Fruit fly (Drosophila melanogaster) whole organism, embryonic: Measurements from ENCODE around the gene CG6142.

Experiments used
- Antp ChIP-seq: fragments of 200-800 bp; sonication (Bioruptor generic); optimal IDR thresholded peaks from 3 replicates; lab custom pipeline; 2016; ENCODE audit warnings: missing biosample characterization, missing genetic modification characterization
- Atf3 ChIP-seq: fragments of 200-800 bp; sonication (Bioruptor generic); optimal IDR thresholded peaks from 3 replicates; lab custom pipeline; 2016; ENCODE audit warnings: missing biosample characterization, missing genetic modification characterization
- Bgb ChIP-seq: fragments of 200-800 bp; sonication (Bioruptor generic); IDR thresholded peaks from 2 replicates; pipeline ENCODE4 v1.3.6; 2022; ENCODE audit warnings: missing biosample characterization, missing genetic modification characterization; ENCODE audit not compliant: partially characterized antibody
- C15 ChIP-seq: fragments of 200-800 bp; sonication (Bioruptor generic); IDR thresholded peaks from 3 replicates; pipeline ENCODE4 v1.3.6; 2022; ENCODE audit warnings: missing biosample characterization, missing genetic modification characterization
- CG10543 ChIP-seq: fragments of 200-800 bp; sonication (Bioruptor generic); optimal IDR thresholded peaks from 3 replicates; lab custom pipeline; 2017; ENCODE audit warnings: missing biosample characterization, mild to moderate bottlenecking, missing genetic modification characterization, moderate library complexity
- CG1233 ChIP-seq: fragments of 200-800 bp; sonication (Bioruptor generic); optimal IDR thresholded peaks from 4 replicates; lab custom pipeline; 2018; ENCODE audit warnings: missing biosample characterization, mild to moderate bottlenecking, missing genetic modification characterization
- CG14441 ChIP-seq: fragments of 200-800 bp; sonication (Bioruptor generic); IDR thresholded peaks from 2 replicates; pipeline ENCODE4 v1.3.6; 2022; ENCODE audit warnings: missing biosample characterization, missing genetic modification characterization
- CG1647 ChIP-seq: fragments of 200-800 bp; sonication (Bioruptor generic); optimal IDR thresholded peaks from 3 replicates; lab custom pipeline; 2016; ENCODE audit warnings: missing biosample characterization, missing genetic modification characterization
- CG17359 ChIP-seq: fragments of 200-800 bp; sonication (Bioruptor generic); optimal IDR thresholded peaks from 3 replicates; lab custom pipeline; 2018; ENCODE audit warnings: missing biosample characterization, mild to moderate bottlenecking, missing genetic modification characterization, moderate library complexity
- CG18599 ChIP-seq: fragments of 200-800 bp; sonication (Bioruptor generic); optimal IDR thresholded peaks from 3 replicates; lab custom pipeline; 2017; ENCODE audit warnings: missing biosample characterization, missing genetic modification characterization, mild to moderate bottlenecking, moderate library complexity, missing genetic modification reagents
- CG30431 ChIP-seq: fragments of 200-800 bp; sonication (Bioruptor generic); optimal IDR thresholded peaks from 2 replicates; lab custom pipeline; 2017; ENCODE audit warnings: missing biosample characterization, missing genetic modification characterization
- CG32767 ChIP-seq: fragments of 200-800 bp; sonication (Bioruptor generic); IDR thresholded peaks from 2 replicates; pipeline ENCODE4 v1.3.6; 2022; ENCODE audit warnings: missing biosample characterization, missing genetic modification characterization
- CG33213 ChIP-seq: fragments of 200-800 bp; sonication (Bioruptor generic); optimal IDR thresholded peaks from 3 replicates; lab custom pipeline; 2016; ENCODE audit warnings: missing biosample characterization, missing genetic modification characterization
- CG42726 ChIP-seq: fragments of 200-800 bp; sonication (Bioruptor generic); IDR thresholded peaks from 2 replicates; pipeline ENCODE4 v1.3.6; 2022; ENCODE audit warnings: missing biosample characterization, missing genetic modification characterization; ENCODE audit not compliant: partially characterized antibody
- CG4617 ChIP-seq: fragments of 200-800 bp; sonication (Bioruptor generic); optimal IDR thresholded peaks from 3 replicates; lab custom pipeline; 2016; ENCODE audit warnings: missing biosample characterization, missing genetic modification characterization, borderline replicate concordance
- CG6175 ChIP-seq: fragments of 200-800 bp; sonication (Bioruptor generic); IDR thresholded peaks from 3 replicates; pipeline ENCODE4 v1.3.6; 2022; ENCODE audit warnings: missing biosample characterization, missing genetic modification characterization
- CG7745 ChIP-seq: fragments of 200-800 bp; sonication (Bioruptor generic); optimal IDR thresholded peaks from 2 replicates; lab custom pipeline; 2018; ENCODE audit warnings: missing biosample characterization, mild to moderate bottlenecking, missing genetic modification characterization, moderate library complexity
- CG8089 ChIP-seq: fragments of 200-800 bp; sonication (Bioruptor generic); optimal IDR thresholded peaks from 3 replicates; lab custom pipeline; 2016; ENCODE audit warnings: missing biosample characterization, missing genetic modification characterization
- CG8388 ChIP-seq: fragments of 200-800 bp; sonication (Bioruptor generic); optimal IDR thresholded peaks from 2 replicates; lab custom pipeline; 2019; ENCODE audit warnings: missing biosample characterization, mild to moderate bottlenecking, missing genetic modification characterization, moderate library complexity
- CG8924 ChIP-seq: fragments of 200-800 bp; optimal IDR thresholded peaks from 3 replicates; lab custom pipeline; 2019; ENCODE audit warnings: missing biosample characterization, mild to moderate bottlenecking, missing genetic modification characterization, moderate library complexity
- CTCF ChIP-seq: fragments of 200-800 bp; sonication (Bioruptor generic); optimal IDR thresholded peaks from 2 replicates; lab custom pipeline; 2017; ENCODE audit warnings: missing biosample characterization, mild to moderate bottlenecking, missing genetic modification characterization, moderate library complexity
- E2f2 ChIP-seq: fragments of 200-800 bp; sonication (Bioruptor generic); IDR thresholded peaks from 2 replicates; pipeline ENCODE4 v1.3.6; 2022; ENCODE audit warnings: missing biosample characterization, missing genetic modification characterization
- Fer1 ChIP-seq: fragments of 200-800 bp; sonication (Bioruptor generic); optimal IDR thresholded peaks from 2 replicates; lab custom pipeline; 2017; ENCODE audit warnings: missing biosample characterization, mild to moderate bottlenecking, missing genetic modification characterization
- Fer2 ChIP-seq: fragments of 200-800 bp; sonication (Bioruptor generic); optimal IDR thresholded peaks from 2 replicates; lab custom pipeline; 2018; ENCODE audit warnings: missing biosample characterization, mild to moderate bottlenecking, missing genetic modification characterization, moderate library complexity
- HHEX ChIP-seq: fragments of 200-800 bp; sonication (Bioruptor generic); optimal IDR thresholded peaks from 3 replicates; lab custom pipeline; 2017; ENCODE audit warnings: missing biosample characterization, mild to moderate bottlenecking, missing genetic modification characterization, missing genetic modification reagents
- Hmr ChIP-seq: fragments of 200-800 bp; sonication (Bioruptor generic); optimal IDR thresholded peaks from 3 replicates; lab custom pipeline; 2017; ENCODE audit warnings: mild to moderate bottlenecking, missing biosample characterization, missing genetic modification reagents, missing genetic modification characterization
- Lhr ChIP-seq: fragments of 200-800 bp; sonication (Bioruptor generic); optimal IDR thresholded peaks from 3 replicates; lab custom pipeline; 2017; ENCODE audit warnings: mild to moderate bottlenecking, missing biosample characterization, missing genetic modification reagents, missing genetic modification characterization
- Sry-δ ChIP-seq: fragments of 200-800 bp; sonication (Bioruptor generic); optimal IDR thresholded peaks from 2 replicates; lab custom pipeline; 2016; ENCODE audit warnings: missing biosample characterization, missing genetic modification characterization
- bowl ChIP-seq: fragments of 200-800 bp; sonication (Bioruptor generic); IDR thresholded peaks from 2 replicates; pipeline ENCODE4 v1.3.6; 2022; ENCODE audit warnings: missing biosample characterization, missing genetic modification characterization
- br ChIP-seq: fragments of >200 bp; optimal IDR thresholded peaks from 2 replicates; lab custom pipeline; 2017
- bsh ChIP-seq, 2 experiments: fragments of 200-800 bp; sonication (Bioruptor generic); optimal IDR thresholded peaks; 2 replicates each; lab custom pipeline; 2017 to 2018; ENCODE audit warnings: mild to moderate bottlenecking in 2 of 2, missing biosample characterization in 2 of 2, missing genetic modification characterization in 2 of 2, moderate library complexity in 1 of 2
- chinmo ChIP-seq: fragments of 200-800 bp; sonication (Bioruptor generic); IDR thresholded peaks from 4 replicates; pipeline ENCODE4 v1.3.6; 2022; ENCODE audit warnings: missing biosample characterization, missing genetic modification characterization; ENCODE audit not compliant: partially characterized antibody
- corto ChIP-seq: fragments of 200-800 bp; sonication (Bioruptor generic); optimal IDR thresholded peaks from 2 replicates; lab custom pipeline; 2016; ENCODE audit warnings: missing biosample characterization, mild to moderate bottlenecking, missing genetic modification characterization, moderate library complexity
- dimm ChIP-seq: fragments of 200-800 bp; sonication (Bioruptor generic); IDR thresholded peaks from 2 replicates; pipeline ENCODE4 v1.3.6; 2022; ENCODE audit warnings: missing biosample characterization, missing genetic modification characterization
- dmrt11E ChIP-seq: fragments of 200-800 bp; sonication (Bioruptor generic); optimal IDR thresholded peaks from 3 replicates; lab custom pipeline; 2018; ENCODE audit warnings: missing biosample characterization, mild to moderate bottlenecking, missing genetic modification characterization, moderate library complexity
- en ChIP-seq: fragments of 200-800 bp; sonication (Bioruptor generic); optimal IDR thresholded peaks from 2 replicates; lab custom pipeline; 2016; ENCODE audit warnings: missing biosample characterization, missing genetic modification characterization
- eve ChIP-seq, 2 experiments: fragments of >200 bp; optimal IDR thresholded peaks; 2 replicates each; lab custom pipeline; 2017; ENCODE audit warnings: missing biosample characterization in 2 of 2, missing genetic modification characterization in 2 of 2
- ewg ChIP-seq: fragments of 200-800 bp; sonication (Bioruptor generic); optimal IDR thresholded peaks from 3 replicates; lab custom pipeline; 2017; ENCODE audit warnings: mild to moderate bottlenecking, missing biosample characterization, missing genetic modification reagents, missing genetic modification characterization
- gce ChIP-seq: fragments of 200-800 bp; sonication (Bioruptor generic); IDR thresholded peaks from 3 replicates; pipeline ENCODE4 v1.3.6; 2022; ENCODE audit warnings: missing biosample characterization, missing genetic modification characterization
- lola ChIP-seq, 3 experiments: fragments of >200 bp in 2 of 3; fragments of 200-800 bp in 1 of 3; sonication (Bioruptor generic) in 1 of 3; optimal IDR thresholded peaks; 2 replicates each; lab custom pipeline; 2017 to 2019; ENCODE audit warnings: missing biosample characterization in 3 of 3, missing genetic modification characterization in 3 of 3, mild to moderate bottlenecking in 1 of 3, moderate library complexity in 1 of 3
- mam ChIP-seq: fragments of 200-800 bp; sonication (Bioruptor generic); optimal IDR thresholded peaks from 3 replicates; lab custom pipeline; 2016; ENCODE audit warnings: missing biosample characterization, missing genetic modification characterization
- nerfin-1 ChIP-seq: fragments of 200-800 bp; sonication (Bioruptor generic); optimal IDR thresholded peaks from 3 replicates; lab custom pipeline; 2019; ENCODE audit warnings: missing biosample characterization, mild to moderate bottlenecking, missing genetic modification characterization, moderate library complexity
- nerfin-2 ChIP-seq: fragments of 200-800 bp; sonication (Bioruptor generic); IDR thresholded peaks from 2 replicates; pipeline ENCODE4 v1.3.6; 2022; ENCODE audit warnings: missing biosample characterization, missing genetic modification characterization; ENCODE audit not compliant: partially characterized antibody
- sens ChIP-seq: fragments of 200-800 bp; sonication (Bioruptor generic); peaks from one replicate; lab custom pipeline; 2016; ENCODE audit warnings: missing biosample characterization, missing genetic modification characterization
- sens-2 ChIP-seq: fragments of 200-800 bp; sonication (Bioruptor generic); IDR thresholded peaks from 2 replicates; pipeline ENCODE4 v1.3.6; 2022; ENCODE audit warnings: missing biosample characterization, missing genetic modification characterization
- seq ChIP-seq: fragments of 200-800 bp; sonication (Bioruptor generic); IDR thresholded peaks from 2 replicates; pipeline ENCODE4 v1.3.6; 2022; ENCODE audit warnings: missing biosample characterization, missing genetic modification characterization
- so ChIP-seq: fragments of 200-800 bp; sonication (Bioruptor generic); IDR thresholded peaks from 3 replicates; pipeline ENCODE4 v1.3.6; 2022; ENCODE audit warnings: missing biosample characterization, missing genetic modification characterization
- tll ChIP-seq, 2 experiments: fragments of 200-800 bp in 1 of 2; fragments of >200 bp in 1 of 2; sonication (Bioruptor generic) in 1 of 2; optimal IDR thresholded peaks; 2 replicates each; lab custom pipeline; 2017 to 2019; ENCODE audit warnings: missing biosample characterization in 2 of 2, missing genetic modification characterization in 2 of 2, mild to moderate bottlenecking in 1 of 2, moderate library complexity in 1 of 2
- z ChIP-seq: fragments of 200-800 bp; sonication (Bioruptor generic); IDR thresholded peaks from 3 replicates; pipeline ENCODE4 v1.3.6; 2022; ENCODE audit warnings: missing biosample characterization, missing genetic modification characterization
- zen2 ChIP-seq: fragments of 200-800 bp; sonication (Bioruptor generic); IDR thresholded peaks from 3 replicates; pipeline ENCODE4 v1.3.6; 2022; ENCODE audit warnings: missing biosample characterization, missing genetic modification characterization; ENCODE audit not compliant: partially characterized antibody

CG6142 gene

dm6 chr3R:26117465-26118081 is 15.4 kb upstream of the CG6142 start (continued):
- no peak for TF ChIP-seq Atf3 (GFP tag; lab: Kevin White, UChicago)
- peak; percentile 1 for TF ChIP-seq mam (GFP tag; lab: Kevin White, UChicago)
- TF ChIP-seq Lhr = no peak
- TF ChIP-seq seq = peak; percentile 52; the same call in 1 of the 2 replicates
- TF ChIP-seq CTCF (GFP tag; lab: Kevin White, UChicago) = no peak
- TF ChIP-seq dmrt11E (tag; lab: Kevin White, UChicago) = no peak
- peak; percentile 33; the same call in 1 of the 2 replicates for TF ChIP-seq Bgb (GFP tag; lab: Robert Waterston, UW)
- no peak for TF ChIP-seq nerfin-2 (GFP tag; lab: Robert Waterston, UW)
- TF ChIP-seq CG18599 (GFP tag; lab: Kevin White, UChicago) = peak; percentile 68
- peak in 1 of 3 experiments; percentile 2 for TF ChIP-seq lola (GFP tag; optimal IDR thresholded peaks at IDR 0.05; lab: Kevin White, UChicago)
- TF ChIP-seq sens-2 = no peak
- peak; percentile 29; the same call in 1 of the 2 replicates for TF ChIP-seq E2f2 (GFP tag; lab: Robert Waterston, UW)
- no peak for TF ChIP-seq CG33213 (GFP tag; lab: Kevin White, UChicago)
- peak; percentile 39 for TF ChIP-seq CG8388 (GFP tag; lab: Kevin White, UChicago)
- TF ChIP-seq so (GFP tag; lab: Robert Waterston, UW) = no peak
- peak; percentile 7 for TF ChIP-seq CG8924
- TF ChIP-seq br (lab: Kevin White, UChicago) = no peak
- TF ChIP-seq eve (GFP tag; optimal IDR thresholded peaks at IDR 0.05; lab: Kevin White, UChicago) = no peak
- peak; percentile 1 for TF ChIP-seq CG1233 (GFP tag; lab: Kevin White, UChicago)
- peak in 1 of 2 experiments; percentile 54 for TF ChIP-seq bsh (GFP tag; optimal IDR thresholded peaks at IDR 0.05; lab: Kevin White, UChicago)
- no peak for TF ChIP-seq CG10543 (GFP tag; lab: Kevin White, UChicago)
- TF ChIP-seq tll (GFP tag; optimal IDR thresholded peaks at IDR 0.05; lab: Kevin White, UChicago) = no peak
- no peak for TF ChIP-seq bowl (GFP tag; lab: Robert Waterston, UW)
- peak; percentile 93 for TF ChIP-seq chinmo (GFP tag; lab: Robert Waterston, UW)
- no peak for TF ChIP-seq CG6175 (GFP tag; lab: Robert Waterston, UW)
- no peak for TF ChIP-seq corto (GFP tag; lab: Kevin White, UChicago)
- TF ChIP-seq Fer1 = peak; percentile 63
- no peak for TF ChIP-seq gce (GFP tag; lab: Robert Waterston, UW)
- TF ChIP-seq ewg (GFP tag; lab: Kevin White, UChicago) = peak; percentile 16
- no peak for TF ChIP-seq CG17359 (tag; lab: Kevin White, UChicago)
- TF ChIP-seq sens = peak; percentile 73
- no peak for TF ChIP-seq C15 (GFP tag; lab: Robert Waterston, UW)
- no peak for TF ChIP-seq nerfin-1
- TF ChIP-seq en (GFP tag; lab: Kevin White, UChicago) = no peak
- no peak for TF ChIP-seq Fer2 (tag; lab: Kevin White, UChicago)
- TF ChIP-seq dimm (GFP tag; lab: Robert Waterston, UW) = no peak
- TF ChIP-seq CG14441 (GFP tag; lab: Robert Waterston, UW) = no peak
- no peak for TF ChIP-seq CG30431 (GFP tag; lab: Kevin White, UChicago)
- TF ChIP-seq z (GFP tag; lab: Robert Waterston, UW) = 0 out of 3 replicates have a peak, but pooled peaks have one; percentile 54
- no peak for TF ChIP-seq CG8089 (GFP tag; lab: Kevin White, UChicago)
- TF ChIP-seq CG7745 (tag; lab: Kevin White, UChicago) = no peak
- peak; percentile 73 for TF ChIP-seq Hmr (GFP tag; lab: Kevin White, UChicago)
- TF ChIP-seq CG42726 (GFP tag; lab: Robert Waterston, UW) = no peak
- TF ChIP-seq Sry-δ = no peak
- peak; percentile 31 for TF ChIP-seq HHEX (GFP tag; lab: Kevin White, UChicago)
- no peak for TF ChIP-seq zen2 (GFP tag; lab: Robert Waterston, UW)
- TF ChIP-seq CG1647 (GFP tag; lab: Kevin White, UChicago) = no peak
- TF ChIP-seq Antp (GFP tag; lab: Kevin White, UChicago) = peak; percentile 26
- no peak for TF ChIP-seq CG4617 (GFP tag; lab: Kevin White, UChicago)
- TF ChIP-seq CG32767 (GFP tag; lab: Robert Waterston, UW) = no peak
